Worm (Caenorhabditis elegans) whole organism, L4 larva: ENCODE data around the gene Y22D7AR.2.

Experiments used
- F37D6.2 ChIP-seq: sonication (generic microtip); optimal IDR thresholded peaks from 2 replicates; lab custom pipeline; 2016; ENCODE audit warnings: mild to moderate bottlenecking, missing genetic modification characterization, missing compliant biosample characterization
- mxl-2 ChIP-seq: fragments of 200-800 bp; sonication (Bioruptor generic); conservative IDR thresholded peaks from 2 replicates; pipeline ENCODE4 v1.3.6; 2022; ENCODE audit warnings: missing genetic modification reagents, missing genetic modification characterization, missing compliant biosample characterization
- nhr-41 ChIP-seq: fragments of 200-800 bp; sonication (Bioruptor generic); IDR thresholded peaks from 2 replicates; pipeline ENCODE4 v1.3.6; 2022; ENCODE audit warnings: missing genetic modification reagents, missing genetic modification characterization, missing compliant biosample characterization
- unc-62 ChIP-seq, 3 experiments: fragments of 150-350 bp in 1 of 3; sonication (generic microtip); optimal IDR thresholded peaks in 2 of 3; peaks in 1 of 3; 1 replicate in 1 of 3; 2 replicates in 2 of 3; lab custom pipeline; 2014 to 2017; ENCODE audit warnings: missing biosample characterization in 3 of 3, missing genetic modification characterization in 3 of 3, missing genetic modification reagents in 3 of 3, missing genotype in 1 of 3
- zag-1 ChIP-seq: fragments of 150-350 bp; optimal IDR thresholded peaks from 2 replicates; lab custom pipeline; 2014; ENCODE audit warnings: missing biosample characterization, missing genetic modification characterization

ce11 chrIII:1657380-1657779 is 48.4 kb upstream of the Y22D7AR.2 start, which contains the start of gene cht-4:
- no peak for TF ChIP-seq unc-62 (GFP tag; optimal IDR thresholded peaks at IDR 0.05 in 1 of 2; lab: Kevin White, UChicago)
- TF ChIP-seq unc-62 (tag; optimal IDR thresholded peaks at IDR 0.05; lab: Kevin White, UChicago), result no peak
- no peak for TF ChIP-seq F37D6.2 (tag; lab: Kevin White, UChicago)
- no peak for TF ChIP-seq nhr-41 (GFP tag; lab: Robert Waterston, UW)
- no peak for TF ChIP-seq zag-1 (tag; lab: Kevin White, UChicago)
- TF ChIP-seq mxl-2, result no peak
